Worm (Caenorhabditis elegans) whole organism, mixed stage, embryonic: ENCODE measurements around the gene Y60A3A.19.

Source experiments
- M03D4.4 ChIP-seq: sonication (generic microtip); optimal IDR thresholded peaks from 2 replicates; lab custom pipeline; 2017; ENCODE audit warnings: mild to moderate bottlenecking, missing genetic modification characterization, missing compliant biosample characterization
- bed-3 ChIP-seq: fragments of 200-800 bp; sonication (Bioruptor generic); optimal IDR thresholded peaks from 3 replicates; lab custom pipeline; 2018; ENCODE audit warnings: mild to moderate bottlenecking, missing genetic modification characterization, moderate library complexity, missing compliant biosample characterization
- blmp-1 ChIP-seq: fragments of 150-350 bp; optimal IDR thresholded peaks from 2 replicates; lab custom pipeline; 2014; ENCODE audit warnings: missing biosample characterization, missing genetic modification characterization
- ceh-43 ChIP-seq: fragments of 200-800 bp; sonication (Bioruptor generic); optimal IDR thresholded peaks from 2 replicates; lab custom pipeline; 2018; ENCODE audit warnings: mild to moderate bottlenecking, missing genetic modification characterization, moderate library complexity, missing compliant biosample characterization
- ceh-83 ChIP-seq: fragments of 200-800 bp; sonication (Bioruptor generic); optimal IDR thresholded peaks from 2 replicates; lab custom pipeline; 2018; ENCODE audit warnings: mild to moderate bottlenecking, missing genetic modification characterization, missing compliant biosample characterization
- ces-1 ChIP-seq: fragments of 150-350 bp; optimal IDR thresholded peaks from 2 replicates; lab custom pipeline; 2014; ENCODE audit warnings: missing biosample characterization, missing genetic modification reagents, missing genetic modification characterization
- cnd-1 ChIP-seq: fragments of 200-800 bp; sonication (Bioruptor generic); optimal IDR thresholded peaks from 2 replicates; lab custom pipeline; 2018; ENCODE audit warnings: mild to moderate bottlenecking, missing genetic modification characterization, missing compliant biosample characterization
- elt-1 ChIP-seq: sonication (generic microtip); optimal IDR thresholded peaks from 2 replicates; lab custom pipeline; 2017; ENCODE audit warnings: missing genetic modification characterization, mild to moderate bottlenecking, missing compliant biosample characterization, antibody characterized with exemption, moderate library complexity, borderline replicate concordance; ENCODE audit not compliant: insufficient read depth
- elt-3 ChIP-seq: fragments of 150-350 bp; optimal IDR thresholded peaks from 2 replicates; lab custom pipeline; 2014; ENCODE audit warnings: missing biosample characterization, missing genetic modification characterization
- flh-1 ChIP-seq: fragments of 200-800 bp; sonication (Bioruptor generic); optimal IDR thresholded peaks from 2 replicates; lab custom pipeline; 2018; ENCODE audit warnings: mild to moderate bottlenecking, missing genetic modification characterization, moderate library complexity, missing compliant biosample characterization
- hlh-1 ChIP-seq: fragments of 150-350 bp; optimal IDR thresholded peaks from 2 replicates; lab custom pipeline; 2014; ENCODE audit warnings: missing biosample characterization, missing genetic modification reagents, missing genetic modification characterization
- lin-13 ChIP-seq: fragments of 150-350 bp; optimal IDR thresholded peaks from 2 replicates; lab custom pipeline; 2014; ENCODE audit warnings: missing biosample characterization, missing genetic modification characterization
- lin-32 ChIP-seq: fragments of 200-800 bp; sonication (Bioruptor generic); optimal IDR thresholded peaks from 2 replicates; lab custom pipeline; 2018; ENCODE audit warnings: mild to moderate bottlenecking, missing genetic modification characterization, missing compliant biosample characterization
- lsy-2 ChIP-seq: fragments of 150-350 bp; optimal IDR thresholded peaks from 2 replicates; lab custom pipeline; 2014; ENCODE audit warnings: missing biosample characterization, missing genetic modification characterization
- mab-5 ChIP-seq: fragments of 150-350 bp; optimal IDR thresholded peaks from 2 replicates; lab custom pipeline; 2014; ENCODE audit warnings: missing biosample characterization, missing genetic modification characterization
- mep-1 ChIP-seq: fragments of 150-350 bp; optimal IDR thresholded peaks from 2 replicates; lab custom pipeline; 2017; ENCODE audit warnings: missing biosample characterization, missing genetic modification reagents, missing genetic modification characterization, inconsistent platforms
- mls-2 ChIP-seq: sonication (generic microtip); optimal IDR thresholded peaks from 2 replicates; lab custom pipeline; 2016; ENCODE audit warnings: mild to moderate bottlenecking, missing genetic modification characterization, moderate library complexity, missing compliant biosample characterization
- nhr-12 ChIP-seq: fragments of 150-350 bp; optimal IDR thresholded peaks from 2 replicates; lab custom pipeline; 2014; ENCODE audit warnings: missing biosample characterization, missing genetic modification characterization
- nhr-2 ChIP-seq: fragments of 150-350 bp; optimal IDR thresholded peaks from 2 replicates; lab custom pipeline; 2014; ENCODE audit warnings: missing biosample characterization, missing genetic modification characterization
- nhr-28 ChIP-seq: fragments of 150-350 bp; optimal IDR thresholded peaks from 2 replicates; lab custom pipeline; 2014; ENCODE audit warnings: missing biosample characterization, missing genetic modification characterization
- nhr-76 ChIP-seq: sonication (generic microtip); optimal IDR thresholded peaks from 2 replicates; lab custom pipeline; 2017; ENCODE audit warnings: missing biosample characterization, missing genetic modification characterization
- pha-4 ChIP-seq: fragments of 150-350 bp; optimal IDR thresholded peaks from 2 replicates; lab custom pipeline; 2018; ENCODE audit warnings: missing biosample characterization, missing genetic modification reagents, missing genetic modification characterization
- sem-2 ChIP-seq: fragments of 200-800 bp; sonication (Bioruptor generic); optimal IDR thresholded peaks from 2 replicates; lab custom pipeline; 2018; ENCODE audit warnings: mild to moderate bottlenecking, missing genetic modification characterization, missing compliant biosample characterization
- snpc-4 ChIP-seq: fragments of 150-350 bp; optimal IDR thresholded peaks from 2 replicates; lab custom pipeline; 2014; ENCODE audit warnings: missing biosample characterization, missing genetic modification characterization
- sptf-1 ChIP-seq: sonication (generic microtip); optimal IDR thresholded peaks from 2 replicates; lab custom pipeline; 2017; ENCODE audit warnings: mild to moderate bottlenecking, missing genetic modification characterization, moderate library complexity, missing compliant biosample characterization
- tbx-8 ChIP-seq: fragments of 200-800 bp; sonication (Bioruptor generic); optimal IDR thresholded peaks from 2 replicates; lab custom pipeline; 2018; ENCODE audit warnings: mild to moderate bottlenecking, missing genetic modification characterization, moderate library complexity, missing compliant biosample characterization
- unc-120 ChIP-seq: sonication (generic microtip); optimal IDR thresholded peaks from 2 replicates; lab custom pipeline; 2017; ENCODE audit warnings: missing genetic modification characterization, missing compliant biosample characterization; ENCODE audit not compliant: poor library complexity, severe bottlenecking
- unc-39 ChIP-seq: fragments of 150-350 bp; optimal IDR thresholded peaks from 2 replicates; lab custom pipeline; 2014; ENCODE audit warnings: missing biosample characterization, missing genetic modification characterization
- unc-62 ChIP-seq: fragments of 150-350 bp; optimal IDR thresholded peaks from 2 replicates; lab custom pipeline; 2014; ENCODE audit warnings: missing biosample characterization, missing genetic modification reagents, missing genetic modification characterization
- zip-8 ChIP-seq: fragments of 150-350 bp; optimal IDR thresholded peaks from 2 replicates; lab custom pipeline; 2014; ENCODE audit warnings: missing biosample characterization, missing genetic modification characterization
- ztf-11 ChIP-seq: fragments of 150-350 bp; optimal IDR thresholded peaks from 2 replicates; lab custom pipeline; 2014; ENCODE audit warnings: missing biosample characterization, missing genetic modification characterization

The Y60A3A.19 gene

DNA sequence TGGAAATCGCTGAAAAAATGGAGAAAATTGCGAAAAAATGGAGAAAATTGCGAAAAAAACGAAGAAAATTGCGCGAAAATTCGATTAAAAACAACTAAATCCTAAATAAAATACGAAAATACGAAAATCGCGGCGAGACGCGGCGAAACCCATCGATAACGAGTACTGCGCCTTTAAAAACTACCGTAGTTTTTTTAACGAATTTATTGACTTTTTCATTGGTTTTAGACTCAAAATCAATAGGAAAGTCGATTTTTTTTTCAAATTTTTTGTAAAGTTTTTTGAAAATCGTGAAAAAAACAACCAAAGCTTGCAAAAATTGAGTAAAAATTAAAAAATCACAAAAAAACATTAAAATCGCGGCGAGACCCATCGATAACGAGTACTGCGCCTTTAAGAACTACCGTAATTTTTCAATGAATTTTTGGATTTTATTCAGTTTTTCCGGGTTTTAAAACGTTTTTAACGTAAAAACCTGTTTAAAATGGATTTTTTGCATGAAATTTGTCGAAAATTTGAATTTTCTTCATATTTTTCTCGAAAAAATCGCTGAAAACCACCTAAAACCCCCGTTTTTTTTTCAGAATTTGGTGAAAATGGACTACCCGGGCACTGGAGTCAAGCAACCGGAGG is at the start of gene Y60A3A.19, which contains the start of gene chk-2:
TSS of gene Y60A3A.19 (plus strand) at position 583 of the 633 bp plus-strand sequence.
TSS of gene chk-2 (minus strand) at position 51 of the 633 bp plus-strand sequence.
- no peak for TF ChIP-seq nhr-28 (tag; lab: Kevin White, UChicago)
- TF ChIP-seq pha-4 (tag; lab: Kevin White, UChicago), result no peak
- TF ChIP-seq unc-39, result no peak
- TF ChIP-seq M03D4.4 (tag; lab: Kevin White, UChicago), result no peak
- no peak for TF ChIP-seq elt-1
- no peak for TF ChIP-seq zip-8 (tag; lab: Kevin White, UChicago)
- no peak for TF ChIP-seq nhr-76 (tag; lab: Kevin White, UChicago)
- TF ChIP-seq ztf-11, result no peak
- no peak for TF ChIP-seq hlh-1
- no peak for TF ChIP-seq mls-2 (tag; lab: Kevin White, UChicago)
- TF ChIP-seq unc-62 (GFP tag; lab: Kevin White, UChicago), result no peak
- no peak for TF ChIP-seq sem-2 (GFP tag; lab: Kevin White, UChicago)
- no peak for TF ChIP-seq unc-120 (tag; lab: Kevin White, UChicago)
- no peak for TF ChIP-seq ces-1 (GFP tag; lab: Kevin White, UChicago)
- TF ChIP-seq snpc-4, result no peak

DNA sequence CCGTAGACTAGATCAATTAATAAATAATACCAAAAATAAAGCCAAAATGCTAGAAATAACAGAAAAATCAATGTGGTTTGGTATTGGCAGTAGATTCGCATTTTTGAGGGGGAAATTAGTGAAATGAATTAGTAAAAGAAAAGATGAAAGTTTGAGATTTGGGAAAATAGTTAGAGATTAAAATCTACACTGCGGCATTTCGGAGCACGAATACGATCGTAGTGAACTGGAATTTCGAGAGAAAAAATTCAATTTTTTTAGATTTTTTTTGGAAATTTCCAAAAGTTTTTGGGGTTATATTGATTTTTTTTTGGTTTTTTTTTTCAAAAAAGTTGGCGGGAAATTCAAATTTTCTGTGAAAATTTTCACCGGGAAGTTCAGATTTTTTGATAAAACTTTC is 48.5 kb upstream of the Y60A3A.19 start, which contains the start of gene Y116F11B.9:
TSS of gene Y116F11B.9 (minus strand) at position 101 of the 400 bp plus-strand sequence.
- TF ChIP-seq snpc-4 (no peak), lsy-2 (tag; lab: Kevin White, UChicago) (no peak), lin-13 (tag; lab: Kevin White, UChicago) (no peak), unc-39 (no peak), hlh-1 (no peak)

DNA sequence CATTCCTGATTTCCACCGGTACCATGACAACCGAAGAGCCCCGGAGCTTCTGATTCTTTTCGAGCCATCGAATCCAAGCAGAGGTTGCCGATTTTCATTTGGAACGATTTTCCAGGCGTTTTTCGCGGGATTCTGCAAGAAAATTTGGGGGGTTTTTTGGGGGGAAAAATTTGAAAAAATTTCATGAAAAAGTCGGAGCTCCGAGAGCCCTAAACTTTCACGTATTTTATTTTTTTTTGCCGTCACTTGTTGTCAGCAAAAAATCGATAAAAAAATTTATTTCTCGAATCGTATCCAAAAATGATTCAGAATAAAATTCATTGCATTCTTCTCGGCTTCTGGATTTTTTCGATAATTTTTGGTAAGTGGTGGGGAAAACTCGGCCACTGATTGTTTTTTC is 33.4 kb upstream of the Y60A3A.19 start, which contains the start of gene Y116F11B.13:
TSS of gene Y116F11B.13 (plus strand) at position 301 of the 400 bp plus-strand sequence.
- TF ChIP-seq nhr-2 (tag; lab: Kevin White, UChicago), result no peak
- no peak for TF ChIP-seq flh-1 (GFP tag; lab: Kevin White, UChicago)
- TF ChIP-seq elt-1, result no peak
- TF ChIP-seq pha-4 (tag; lab: Kevin White, UChicago), result no peak
- no peak for TF ChIP-seq mls-2 (tag; lab: Kevin White, UChicago)
- no peak for TF ChIP-seq ztf-11
- no peak for TF ChIP-seq bed-3
- TF ChIP-seq tbx-8 (GFP tag; lab: Kevin White, UChicago), result no peak
- no peak for TF ChIP-seq hlh-1
- TF ChIP-seq unc-39, result no peak
- TF ChIP-seq unc-120 (tag; lab: Kevin White, UChicago), result no peak
- TF ChIP-seq nhr-12 (tag; lab: Kevin White, UChicago), result no peak
- TF ChIP-seq lsy-2 (tag; lab: Kevin White, UChicago), result no peak
- no peak for TF ChIP-seq blmp-1 (tag; lab: Kevin White, UChicago)
- TF ChIP-seq ceh-43 (GFP tag; lab: Kevin White, UChicago), result no peak
- TF ChIP-seq sptf-1, result no peak
- TF ChIP-seq elt-3 (tag; lab: Kevin White, UChicago), result no peak
- TF ChIP-seq lin-32, result no peak
- TF ChIP-seq ceh-83 (GFP tag; lab: Kevin White, UChicago), result no peak

DNA sequence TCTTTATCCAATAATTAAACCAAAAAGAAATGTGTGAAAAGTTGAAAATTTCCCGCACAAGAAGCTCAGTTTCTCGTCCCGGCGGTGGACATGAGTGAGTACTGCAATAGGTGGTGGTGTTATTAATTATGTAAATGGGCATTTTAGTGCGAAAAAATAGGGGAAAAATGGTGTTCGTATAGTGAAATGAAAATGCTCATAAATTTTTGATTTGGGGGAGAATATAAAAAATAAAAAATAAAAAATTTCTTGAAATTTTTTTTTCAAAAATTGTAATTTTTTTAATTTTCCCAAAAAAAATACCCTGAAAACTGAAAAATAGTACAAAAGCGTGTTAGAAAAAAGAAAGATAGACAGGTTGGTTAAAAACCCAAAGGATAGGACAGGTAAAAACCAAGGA is 21.1 kb upstream of the Y60A3A.19 start, which contains the start of gene gly-4:
TSS of gene gly-4 (minus strand) at position 101 of the 400 bp plus-strand sequence.
- TF ChIP-seq sptf-1 (no peak), ces-1 (GFP tag; lab: Kevin White, UChicago) (no peak), mep-1 (tag; lab: Kevin White, UChicago) (no peak), mab-5 (tag; lab: Kevin White, UChicago) (no peak), M03D4.4 (tag; lab: Kevin White, UChicago) (no peak), hlh-1 (no peak), lin-13 (tag; lab: Kevin White, UChicago) (no peak), sem-2 (GFP tag; lab: Kevin White, UChicago) (no peak), cnd-1 (tag; lab: Kevin White, UChicago) (no peak), flh-1 (GFP tag; lab: Kevin White, UChicago) (no peak), ztf-11 (no peak)

DNA sequence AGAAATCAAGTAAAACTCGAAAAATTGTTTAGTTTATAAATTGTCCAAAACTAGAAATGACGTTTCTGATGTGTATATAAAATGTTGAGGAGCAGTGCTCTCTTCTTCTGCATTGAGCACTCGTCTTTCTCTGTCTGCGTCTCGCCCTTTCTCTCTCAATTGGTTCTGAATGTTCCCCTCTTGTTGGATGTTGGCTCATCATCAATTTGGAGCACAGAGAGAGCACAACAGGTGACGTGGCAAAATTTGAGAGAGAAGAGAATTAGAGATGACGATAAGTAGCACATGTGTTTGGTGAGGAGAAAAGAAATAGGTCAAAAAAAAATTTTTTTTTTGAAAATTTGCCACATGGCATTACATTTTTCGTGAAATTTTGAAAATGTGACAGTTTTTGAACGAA is 18.8 kb upstream of the Y60A3A.19 start:
- TF ChIP-seq cnd-1 (tag; lab: Kevin White, UChicago) (no peak), unc-62 (GFP tag; lab: Kevin White, UChicago) (peak; percentile 77), unc-120 (tag; lab: Kevin White, UChicago) (peak; percentile 83), ces-1 (GFP tag; lab: Kevin White, UChicago) (peak; percentile 64), mep-1 (tag; lab: Kevin White, UChicago) (peak; percentile 50), ceh-83 (GFP tag; lab: Kevin White, UChicago) (no peak), pha-4 (tag; lab: Kevin White, UChicago) (no peak), hlh-1 (peak; percentile 100), M03D4.4 (tag; lab: Kevin White, UChicago) (no peak), lsy-2 (tag; lab: Kevin White, UChicago) (peak; percentile 25), zip-8 (tag; lab: Kevin White, UChicago) (no peak), mab-5 (tag; lab: Kevin White, UChicago) (peak; percentile 43), lin-32 (no peak)
